Worm (Caenorhabditis elegans) whole organism, L4 larva: ENCODE results near the gene ttr-14.
A peak's percentile ranks its signal among the peaks of the same experiment; 100 is the strongest.

Experiments
- R02D3.7 ChIP-seq: fragments of 150-350 bp; sonication (generic microtip); optimal IDR thresholded peaks from 3 replicates; lab custom pipeline; 2014; ENCODE audit warnings: missing biosample characterization, missing genetic modification characterization
- ctbp-1 ChIP-seq: fragments of 200-800 bp; sonication (Bioruptor generic); IDR thresholded peaks from 2 replicates; pipeline ENCODE4 v1.3.6; 2022; ENCODE audit warnings: missing genetic modification reagents, missing genetic modification characterization, missing compliant biosample characterization
- dpl-1 ChIP-seq: fragments of 150-350 bp; optimal IDR thresholded peaks from 2 replicates; lab custom pipeline; 2014; ENCODE audit warnings: missing biosample characterization, missing genetic modification reagents, missing genetic modification characterization
- saeg-2 ChIP-seq: fragments of 200-800 bp; sonication (Bioruptor generic); IDR thresholded peaks from 2 replicates; pipeline ENCODE4 v1.3.6; 2022; ENCODE audit warnings: missing genetic modification reagents, missing genetic modification characterization, missing compliant biosample characterization

- TF ChIP-seq saeg-2, result 0 out of 2 replicates have a peak, but pooled peaks have one; percentile 39
- TF ChIP-seq R02D3.7 (tag; lab: Kevin White, UChicago), result no peak
- TF ChIP-seq ctbp-1 (GFP tag; lab: Robert Waterston, UW), result peak; percentile 81
- no peak for TF ChIP-seq dpl-1 (GFP tag; lab: Kevin White, UChicago)
Measured at ce11 chrX:10821160-10821559, 33.9 kb downstream of the ttr-14 start.
